Worm (Caenorhabditis elegans) whole organism, late embryonic: ENCODE results near the gene C05B5.2.

Source experiments
- ceh-24 ChIP-seq: sonication (generic microtip); optimal IDR thresholded peaks from 2 replicates; lab custom pipeline; 2016; ENCODE audit warnings: mild to moderate bottlenecking, missing genetic modification characterization, missing compliant biosample characterization
- ceh-30 ChIP-seq: fragments of 150-350 bp; optimal IDR thresholded peaks from 2 replicates; lab custom pipeline; 2014; ENCODE audit warnings: missing biosample characterization, missing genetic modification characterization
- ceh-45 ChIP-seq: fragments of 200-800 bp; sonication (Bioruptor generic); IDR thresholded peaks from 2 replicates; pipeline ENCODE4 v1.3.6; 2022; ENCODE audit warnings: missing genetic modification reagents, missing genetic modification characterization, missing compliant biosample characterization
- ceh-6 ChIP-seq: fragments of 200-800 bp; sonication (Bioruptor generic); optimal IDR thresholded peaks from 2 replicates; lab custom pipeline; 2018; ENCODE audit warnings: mild to moderate bottlenecking, missing genetic modification characterization, missing compliant biosample characterization
- elt-4 ChIP-seq: sonication (generic microtip); optimal IDR thresholded peaks from 2 replicates; lab custom pipeline; 2016; ENCODE audit warnings: missing genetic modification characterization, missing compliant biosample characterization
- madf-2 ChIP-seq: sonication (generic microtip); optimal IDR thresholded peaks from 2 replicates; lab custom pipeline; 2017; ENCODE audit warnings: missing genetic modification characterization, missing compliant biosample characterization
- mec-3 ChIP-seq: sonication (generic microtip); optimal IDR thresholded peaks from 2 replicates; lab custom pipeline; 2016; ENCODE audit warnings: borderline replicate concordance, missing genetic modification characterization, missing compliant biosample characterization
- nhr-11 ChIP-seq: fragments of 150-350 bp; optimal IDR thresholded peaks from 2 replicates; lab custom pipeline; 2014; ENCODE audit warnings: missing biosample characterization, missing genetic modification characterization
- pat-9 ChIP-seq: fragments of 200-800 bp; sonication (Bioruptor generic); optimal IDR thresholded peaks from 2 replicates; lab custom pipeline; 2018; ENCODE audit warnings: mild to moderate bottlenecking, missing genetic modification characterization, moderate library complexity, missing compliant biosample characterization
- pha-2 ChIP-seq: sonication (generic microtip); optimal IDR thresholded peaks from 2 replicates; lab custom pipeline; 2017; ENCODE audit warnings: mild to moderate bottlenecking, missing genetic modification characterization, missing compliant biosample characterization
- pha-4 ChIP-seq: fragments of 150-350 bp; optimal IDR thresholded peaks from 2 replicates; lab custom pipeline; 2018; ENCODE audit warnings: missing biosample characterization, missing genetic modification reagents, missing genetic modification characterization
- pqm-1 ChIP-seq: sonication (generic microtip); optimal IDR thresholded peaks from 2 replicates; lab custom pipeline; 2016; ENCODE audit warnings: missing genetic modification characterization, missing compliant biosample characterization
- sdc-2 ChIP-seq: sonication (generic microtip); optimal IDR thresholded peaks from 2 replicates; lab custom pipeline; 2016; ENCODE audit warnings: missing genotype, missing genetic modification characterization, missing compliant biosample characterization
- sox-2 ChIP-seq: fragments of 200-800 bp; sonication (Bioruptor generic); IDR thresholded peaks from 2 replicates; pipeline ENCODE4 v1.3.6; 2022; ENCODE audit warnings: missing genetic modification reagents, missing genetic modification characterization, missing compliant biosample characterization

- TF ChIP-seq ceh-30 (tag; lab: Kevin White, UChicago) (no peak), pha-2 (tag; lab: Kevin White, UChicago) (no peak), ceh-24 (tag; lab: Kevin White, UChicago) (no peak), sdc-2 (tag; lab: Kevin White, UChicago) (no peak), madf-2 (tag; lab: Kevin White, UChicago) (no peak), pat-9 (tag; lab: Kevin White, UChicago) (no peak), ceh-6 (GFP tag; lab: Kevin White, UChicago) (no peak), nhr-11 (tag; lab: Kevin White, UChicago) (no peak), pha-4 (tag; lab: Kevin White, UChicago) (no peak), mec-3 (tag; lab: Kevin White, UChicago) (no peak), elt-4 (tag; lab: Kevin White, UChicago) (no peak), pqm-1 (no peak), sox-2 (no peak), ceh-45 (GFP tag; lab: Robert Waterston, UW) (no peak)
These were observed 35.5 kb upstream of the C05B5.2 start, which contains the start of gene xbx-3 for ce11 chrIII:10035783-10036182.
